Worm (Caenorhabditis elegans) whole organism, early embryonic: ENCODE results near the gene nhr-3.
"Not testable (repeated sequence)": the region's sequence is repeated elsewhere in the genome, so short reads cannot be mapped to it uniquely, and the experiment has no call there.

Source experiments
- aly-1 ChIP-seq: sonication (generic microtip); optimal IDR thresholded peaks from 2 replicates; lab custom pipeline; 2016; ENCODE audit warnings: missing genetic modification characterization, missing compliant biosample characterization
- ama-1 ChIP-seq: fragments of 150-350 bp; optimal IDR thresholded peaks from 2 replicates; lab custom pipeline; 2014
- ceh-36 ChIP-seq: sonication (generic microtip); optimal IDR thresholded peaks from 2 replicates; lab custom pipeline; 2016; ENCODE audit warnings: missing genetic modification characterization, inconsistent platforms, missing compliant biosample characterization
- sea-1 ChIP-seq: fragments of 200-800 bp; sonication (Bioruptor generic); conservative IDR thresholded peaks from 2 replicates; pipeline ENCODE4 v1.3.6; 2022; ENCODE audit warnings: missing genetic modification characterization, missing compliant biosample characterization

DNA sequence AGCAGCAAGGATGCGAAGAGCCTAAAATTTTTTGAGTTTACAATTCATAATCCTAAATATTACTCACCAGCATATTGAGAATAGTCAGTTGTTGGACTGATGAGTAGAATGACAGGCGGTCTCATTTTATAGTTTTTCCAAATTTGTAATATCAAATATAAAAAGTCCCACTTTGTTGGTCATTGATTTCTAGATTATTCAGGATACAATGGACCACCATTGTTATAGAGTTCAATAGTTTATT lies 33.3 kb upstream of the nhr-3 start, which contains the start of gene nspc-17:
- not testable (repeated sequence) for TF ChIP-seq ceh-36 (tag; lab: Kevin White, UChicago); aly-1 (tag; lab: Kevin White, UChicago); ama-1; sea-1
